Fruit fly (Drosophila melanogaster) whole organism, embryonic: ENCODE results near the gene pros.

Source experiments
- ATbp ChIP-seq: fragments of 200-800 bp; sonication (Bioruptor generic); optimal IDR thresholded peaks from 2 replicates; lab custom pipeline; 2017; ENCODE audit warnings: missing biosample characterization, mild to moderate bottlenecking, missing genetic modification characterization, missing genetic modification reagents
- Antp ChIP-seq: fragments of 200-800 bp; sonication (Bioruptor generic); optimal IDR thresholded peaks from 3 replicates; lab custom pipeline; 2016; ENCODE audit warnings: missing biosample characterization, missing genetic modification characterization
- Blimp-1 ChIP-seq: fragments of 200-800 bp; sonication (Bioruptor generic); optimal IDR thresholded peaks from 3 replicates; lab custom pipeline; 2018; ENCODE audit warnings: missing biosample characterization, missing genetic modification characterization, mild to moderate bottlenecking, moderate library complexity, missing genetic modification reagents
- CG1024 ChIP-seq: fragments of 200-800 bp; sonication (Bioruptor generic); IDR thresholded peaks from 2 replicates; pipeline ENCODE4 v1.3.6; 2022; ENCODE audit warnings: missing biosample characterization, missing genetic modification characterization
- CG10366 ChIP-seq: fragments of 200-800 bp; sonication (Bioruptor generic); IDR thresholded peaks from 2 replicates; pipeline ENCODE4 v1.3.6; 2022; ENCODE audit warnings: missing biosample characterization, missing genetic modification characterization
- CG11723 ChIP-seq: fragments of 200-800 bp; sonication (Bioruptor generic); optimal IDR thresholded peaks from 2 replicates; lab custom pipeline; 2017; ENCODE audit warnings: missing biosample characterization, mild to moderate bottlenecking, missing genetic modification characterization
- CG15514 ChIP-seq: fragments of 200-800 bp; sonication (Bioruptor generic); optimal IDR thresholded peaks from 3 replicates; lab custom pipeline; 2017; ENCODE audit warnings: missing biosample characterization, missing genetic modification characterization, mild to moderate bottlenecking, moderate library complexity, missing genetic modification reagents
- CG1647 ChIP-seq: fragments of 200-800 bp; sonication (Bioruptor generic); optimal IDR thresholded peaks from 3 replicates; lab custom pipeline; 2016; ENCODE audit warnings: missing biosample characterization, missing genetic modification characterization
- CG17385 ChIP-seq: fragments of 200-800 bp; sonication (Bioruptor generic); optimal IDR thresholded peaks from 3 replicates; lab custom pipeline; 2018; ENCODE audit warnings: missing biosample characterization, mild to moderate bottlenecking, missing genetic modification characterization
- CG17568 ChIP-seq: fragments of 200-800 bp; sonication (Bioruptor generic); optimal IDR thresholded peaks from 2 replicates; lab custom pipeline; 2018; ENCODE audit warnings: missing biosample characterization, mild to moderate bottlenecking, missing genetic modification characterization, moderate library complexity
- CG32772 ChIP-seq: fragments of 200-800 bp; sonication (Bioruptor generic); IDR thresholded peaks from 2 replicates; pipeline ENCODE4 v1.3.6; 2022; ENCODE audit warnings: missing biosample characterization, missing genetic modification characterization
- CG3407 ChIP-seq: fragments of 200-800 bp; sonication (Bioruptor generic); optimal IDR thresholded peaks from 2 replicates; lab custom pipeline; 2018; ENCODE audit warnings: missing biosample characterization, mild to moderate bottlenecking, missing genetic modification characterization
- CG3838 ChIP-seq: fragments of 200-800 bp; sonication (Bioruptor generic); optimal IDR thresholded peaks from 3 replicates; lab custom pipeline; 2016; ENCODE audit warnings: missing biosample characterization, missing genetic modification characterization
- CG4617 ChIP-seq: fragments of 200-800 bp; sonication (Bioruptor generic); optimal IDR thresholded peaks from 3 replicates; lab custom pipeline; 2016; ENCODE audit warnings: missing biosample characterization, missing genetic modification characterization, borderline replicate concordance
- CG6175 ChIP-seq: fragments of 200-800 bp; sonication (Bioruptor generic); IDR thresholded peaks from 3 replicates; pipeline ENCODE4 v1.3.6; 2022; ENCODE audit warnings: missing biosample characterization, missing genetic modification characterization
- CG6791 ChIP-seq: fragments of 200-800 bp; sonication (Bioruptor generic); IDR thresholded peaks from 3 replicates; pipeline ENCODE4 v1.3.6; 2022; ENCODE audit warnings: missing biosample characterization, missing genetic modification characterization; ENCODE audit not compliant: partially characterized antibody
- CG6854 ChIP-seq: fragments of 200-800 bp; sonication (Bioruptor generic); optimal IDR thresholded peaks from 3 replicates; lab custom pipeline; 2017; ENCODE audit warnings: missing biosample characterization, mild to moderate bottlenecking, missing genetic modification characterization
- CG7271 ChIP-seq: fragments of 200-800 bp; sonication (Bioruptor generic); optimal IDR thresholded peaks from 2 replicates; lab custom pipeline; 2018; ENCODE audit warnings: missing biosample characterization, mild to moderate bottlenecking, missing genetic modification characterization, moderate library complexity
- CG7556 ChIP-seq: fragments of 200-800 bp; sonication (Bioruptor generic); optimal IDR thresholded peaks from 2 replicates; lab custom pipeline; 2017; ENCODE audit warnings: missing biosample characterization, mild to moderate bottlenecking, missing genetic modification characterization
- CG7928 ChIP-seq: fragments of 200-800 bp; sonication (Bioruptor generic); optimal IDR thresholded peaks from 2 replicates; lab custom pipeline; 2017; ENCODE audit warnings: missing biosample characterization, mild to moderate bottlenecking, missing genetic modification characterization
- CG8281 ChIP-seq: fragments of 200-800 bp; sonication (Bioruptor generic); optimal IDR thresholded peaks from 2 replicates; lab custom pipeline; 2018; ENCODE audit warnings: missing biosample characterization, mild to moderate bottlenecking, missing genetic modification characterization, moderate library complexity
- CG9437 ChIP-seq: fragments of 200-800 bp; sonication (Bioruptor generic); optimal IDR thresholded peaks from 2 replicates; lab custom pipeline; 2018; ENCODE audit warnings: missing biosample characterization, mild to moderate bottlenecking, missing genetic modification characterization
- CG9797 ChIP-seq: fragments of 200-800 bp; sonication (Bioruptor generic); optimal IDR thresholded peaks from 3 replicates; lab custom pipeline; 2018; ENCODE audit warnings: missing biosample characterization, mild to moderate bottlenecking, missing genetic modification characterization
- CG9932 ChIP-seq: fragments of 200-800 bp; sonication (Bioruptor generic); IDR thresholded peaks from 2 replicates; pipeline ENCODE4 v1.3.6; 2022; ENCODE audit warnings: missing biosample characterization, missing genetic modification characterization
- CHES-1-like ChIP-seq: fragments of 200-800 bp; sonication (Bioruptor generic); optimal IDR thresholded peaks from 2 replicates; lab custom pipeline; 2016; ENCODE audit warnings: missing biosample characterization, missing genetic modification characterization
- Lpt ChIP-seq: fragments of >200 bp; optimal IDR thresholded peaks from 2 replicates; lab custom pipeline; 2018; ENCODE audit warnings: missing biosample characterization, missing genetic modification characterization
- Oaz ChIP-seq: fragments of 200-800 bp; sonication (Bioruptor generic); IDR thresholded peaks from 2 replicates; pipeline ENCODE4 v1.3.6; 2022; ENCODE audit warnings: missing biosample characterization, missing genetic modification characterization
- Pdp1 ChIP-seq, 2 experiments: fragments of 200-800 bp; sonication (Bioruptor generic); optimal IDR thresholded peaks; 3 replicates each; lab custom pipeline; 2016; ENCODE audit warnings: missing biosample characterization in 2 of 2, missing genetic modification characterization in 2 of 2, mild to moderate bottlenecking in 1 of 2, moderate library complexity in 1 of 2
- Scr ChIP-seq: fragments of 200-800 bp; sonication (Bioruptor generic); IDR thresholded peaks from 2 replicates; pipeline ENCODE4 v1.3.6; 2022; ENCODE audit warnings: missing biosample characterization, missing genetic modification characterization; ENCODE audit not compliant: partially characterized antibody
- Sry-δ ChIP-seq: fragments of 200-800 bp; sonication (Bioruptor generic); optimal IDR thresholded peaks from 2 replicates; lab custom pipeline; 2016; ENCODE audit warnings: missing biosample characterization, missing genetic modification characterization
- Usf ChIP-seq: fragments of 200-800 bp; sonication (Bioruptor generic); optimal IDR thresholded peaks from 2 replicates; lab custom pipeline; 2017; ENCODE audit warnings: missing genotype, missing biosample characterization, missing genetic modification characterization
- amos ChIP-seq: fragments of 200-800 bp; sonication (Bioruptor generic); IDR thresholded peaks from 2 replicates; pipeline ENCODE4 v1.3.6; 2022; ENCODE audit warnings: missing biosample characterization, missing genetic modification characterization; ENCODE audit not compliant: partially characterized antibody
- ase ChIP-seq: fragments of 200-800 bp; sonication (Bioruptor generic); IDR thresholded peaks from 3 replicates; pipeline ENCODE4 v1.3.6; 2022; ENCODE audit warnings: missing biosample characterization, missing genetic modification characterization
- cas ChIP-seq: fragments of 200-800 bp; sonication (Bioruptor generic); IDR thresholded peaks from 2 replicates; pipeline ENCODE4 v1.3.6; 2022; ENCODE audit warnings: missing biosample characterization, missing genetic modification characterization
- da ChIP-seq: fragments of 200-800 bp; sonication (Bioruptor generic); optimal IDR thresholded peaks from 2 replicates; lab custom pipeline; 2016; ENCODE audit warnings: missing biosample characterization, missing genetic modification characterization
- fd102C ChIP-seq: fragments of 200-800 bp; sonication (Bioruptor generic); optimal IDR thresholded peaks from 2 replicates; lab custom pipeline; 2018; ENCODE audit warnings: missing biosample characterization, mild to moderate bottlenecking, missing genetic modification characterization, moderate library complexity
- gce ChIP-seq: fragments of 200-800 bp; sonication (Bioruptor generic); IDR thresholded peaks from 3 replicates; pipeline ENCODE4 v1.3.6; 2022; ENCODE audit warnings: missing biosample characterization, missing genetic modification characterization
- gcm2 ChIP-seq: fragments of 200-800 bp; sonication (Bioruptor generic); optimal IDR thresholded peaks from 2 replicates; lab custom pipeline; 2016; ENCODE audit warnings: missing biosample characterization, missing genetic modification characterization
- grau ChIP-seq: fragments of 200-800 bp; optimal IDR thresholded peaks from 3 replicates; lab custom pipeline; 2019; ENCODE audit warnings: missing biosample characterization, mild to moderate bottlenecking, missing genetic modification characterization, moderate library complexity
- ham ChIP-seq: fragments of 200-800 bp; sonication (Bioruptor generic); IDR thresholded peaks from 2 replicates; pipeline ENCODE4 v1.3.6; 2022; ENCODE audit warnings: missing biosample characterization, missing genetic modification characterization
- kni ChIP-seq: fragments of 200-800 bp; sonication (Bioruptor generic); optimal IDR thresholded peaks from 3 replicates; lab custom pipeline; 2017; ENCODE audit warnings: mild to moderate bottlenecking, missing biosample characterization, missing genetic modification reagents, missing genetic modification characterization
- lov ChIP-seq, 2 experiments: fragments of 200-800 bp in 1 of 2; fragments of >200 bp in 1 of 2; sonication (Bioruptor generic) in 1 of 2; IDR thresholded peaks in 1 of 2; optimal IDR thresholded peaks in 1 of 2; 2 replicates in 1 of 2; 3 replicates in 1 of 2; pipeline versions ENCODE4 v1.3.6 to Lab custom; 2017 to 2022; ENCODE audit warnings: missing biosample characterization in 1 of 2, missing genetic modification characterization in 1 of 2
- nmo ChIP-seq: fragments of 200-800 bp; sonication (Bioruptor generic); optimal IDR thresholded peaks from 2 replicates; lab custom pipeline; 2018; ENCODE audit warnings: missing biosample characterization, mild to moderate bottlenecking, missing genetic modification characterization, moderate library complexity
- prd ChIP-seq, 3 experiments: fragments of >200 bp in 2 of 3; fragments of 200-800 bp in 1 of 3; sonication (Bioruptor generic) in 1 of 3; optimal IDR thresholded peaks in 2 of 3; IDR thresholded peaks in 1 of 3; 2 replicates in 2 of 3; 3 replicates in 1 of 3; pipeline versions ENCODE4 v1.3.6 to Lab custom; 2017 to 2022; ENCODE audit warnings: missing biosample characterization in 1 of 3, missing genetic modification characterization in 1 of 3
- sc ChIP-seq, 3 experiments: fragments of >200 bp in 2 of 3; fragments of 200-800 bp in 1 of 3; sonication (Bioruptor generic) in 1 of 3; optimal IDR thresholded peaks; 2 replicates in 2 of 3; 3 replicates in 1 of 3; lab custom pipeline; 2017; ENCODE audit warnings: mild to moderate bottlenecking in 1 of 3, missing biosample characterization in 1 of 3, missing genetic modification characterization in 1 of 3, missing genetic modification reagents in 1 of 3
- sens-2 ChIP-seq: fragments of 200-800 bp; sonication (Bioruptor generic); IDR thresholded peaks from 2 replicates; pipeline ENCODE4 v1.3.6; 2022; ENCODE audit warnings: missing biosample characterization, missing genetic modification characterization
- sob ChIP-seq: fragments of 200-800 bp; sonication (Bioruptor generic); IDR thresholded peaks from 2 replicates; pipeline ENCODE4 v1.3.6; 2022; ENCODE audit warnings: missing biosample characterization, missing genetic modification characterization
- tap ChIP-seq: fragments of 200-800 bp; optimal IDR thresholded peaks from 3 replicates; lab custom pipeline; 2019; ENCODE audit warnings: missing biosample characterization, mild to moderate bottlenecking, missing genetic modification characterization, moderate library complexity
- zfh1 ChIP-seq: fragments of 200-800 bp; sonication (Bioruptor generic); IDR thresholded peaks from 3 replicates; pipeline ENCODE4 v1.3.6; 2022; ENCODE audit warnings: missing biosample characterization, missing genetic modification characterization

Gene pros

dm6 chr3R:11338287-11338686, 10.0 kb downstream of the pros start (continued):
- TF ChIP-seq CG1024 (GFP tag; lab: Robert Waterston, UW): peak; percentile 45; the same call in 1 of the 2 replicates
- TF ChIP-seq CG17568 (GFP tag; lab: Kevin White, UChicago): peak; percentile 48
- no peak for TF ChIP-seq Oaz
- TF ChIP-seq CG8281: no peak
- no peak for TF ChIP-seq prd (optimal IDR thresholded peaks at IDR 0.05; lab: Kevin White, UChicago)
- TF ChIP-seq prd (GFP tag; IDR thresholded peaks at IDR 0.05; lab: Robert Waterston, UW): no peak
- TF ChIP-seq CG3407 (GFP tag; lab: Kevin White, UChicago): peak; percentile 22
- TF ChIP-seq ase: 0 out of 3 replicates have a peak, but pooled peaks have one; percentile 7
- no peak for TF ChIP-seq Usf (GFP tag; lab: Kevin White, UChicago)
- no peak for TF ChIP-seq kni (GFP tag; lab: Kevin White, UChicago)
- TF ChIP-seq sc (optimal IDR thresholded peaks at IDR 0.05; lab: Kevin White, UChicago): no peak
- peak; percentile 14 for TF ChIP-seq sc (GFP tag; optimal IDR thresholded peaks at IDR 0.05; lab: Kevin White, UChicago)
- 0 out of 2 replicates have a peak, but pooled peaks have one; percentile 14 for TF ChIP-seq sob
- no peak for TF ChIP-seq CG6854 (GFP tag; lab: Kevin White, UChicago)
- 0 out of 2 replicates have a peak, but pooled peaks have one; percentile 17 for TF ChIP-seq CG32772 (GFP tag; lab: Robert Waterston, UW)
- no peak for TF ChIP-seq Scr (GFP tag; lab: Robert Waterston, UW)
- no peak for TF ChIP-seq CG4617 (GFP tag; lab: Kevin White, UChicago)
- no peak for TF ChIP-seq CG9932 (GFP tag; lab: Robert Waterston, UW)
- TF ChIP-seq Blimp-1 (GFP tag; lab: Kevin White, UChicago): no peak
- TF ChIP-seq Lpt: no peak
- no peak for TF ChIP-seq CG7928 (GFP tag; lab: Kevin White, UChicago)
- no peak for TF ChIP-seq tap
- TF ChIP-seq da: no peak
- no peak for TF ChIP-seq lov (optimal IDR thresholded peaks at IDR 0.05; lab: Kevin White, UChicago)
- TF ChIP-seq lov (GFP tag; IDR thresholded peaks at IDR 0.05; lab: Robert Waterston, UW): peak; percentile 81; the same call in 2 of the 3 replicates
- no peak for TF ChIP-seq grau (tag; lab: Kevin White, UChicago)
- TF ChIP-seq CHES-1-like (GFP tag; lab: Kevin White, UChicago): no peak
- peak; percentile 61 for TF ChIP-seq CG7271
- TF ChIP-seq fd102C: peak; percentile 36
- peak; percentile 30 for TF ChIP-seq ATbp (GFP tag; lab: Kevin White, UChicago)
- no peak for TF ChIP-seq cas (GFP tag; lab: Robert Waterston, UW)
- no peak for TF ChIP-seq Sry-δ
- no peak for TF ChIP-seq CG6791 (GFP tag; lab: Robert Waterston, UW)
- TF ChIP-seq CG1647 (GFP tag; lab: Kevin White, UChicago): no peak
- TF ChIP-seq CG9797 (GFP tag; lab: Kevin White, UChicago): no peak
- no peak for TF ChIP-seq ham (GFP tag; lab: Robert Waterston, UW)
- no peak for TF ChIP-seq CG6175 (GFP tag; lab: Robert Waterston, UW)
- TF ChIP-seq Pdp1 (GFP tag; optimal IDR thresholded peaks at IDR 0.05; lab: Kevin White, UChicago): no peak
- peak; percentile 12 for TF ChIP-seq CG17385 (GFP tag; lab: Kevin White, UChicago)
- peak; percentile 68; the same call in 1 of the 3 replicates for TF ChIP-seq gce
- no peak for TF ChIP-seq gcm2 (GFP tag; lab: Kevin White, UChicago)
- TF ChIP-seq CG7556 (GFP tag; lab: Kevin White, UChicago): no peak
- no peak for TF ChIP-seq amos
- TF ChIP-seq nmo (GFP tag; lab: Kevin White, UChicago): peak; percentile 7
- peak; percentile 13; the same call in 1 of the 2 replicates for TF ChIP-seq CG10366 (GFP tag; lab: Robert Waterston, UW)
- no peak for TF ChIP-seq CG15514 (GFP tag; lab: Kevin White, UChicago)
- TF ChIP-seq CG3838 (GFP tag; lab: Kevin White, UChicago): no peak
- peak; percentile 54 for TF ChIP-seq sens-2 (GFP tag; lab: Robert Waterston, UW)
- TF ChIP-seq CG11723: no peak
- no peak for TF ChIP-seq CG9437 (GFP tag; lab: Kevin White, UChicago)
- TF ChIP-seq Antp (GFP tag; lab: Kevin White, UChicago): no peak
- 0 out of 3 replicates have a peak, but pooled peaks have one; percentile 35 for TF ChIP-seq zfh1 (GFP tag; lab: Robert Waterston, UW)
